Fruit fly (Drosophila melanogaster) whole organism, embryonic: ENCODE data around the gene pck.

Source experiments
- Antp ChIP-seq: fragments of 200-800 bp; sonication (Bioruptor generic); optimal IDR thresholded peaks from 3 replicates; lab custom pipeline; 2016; ENCODE audit warnings: missing biosample characterization, missing genetic modification characterization
- Bgb ChIP-seq: fragments of 200-800 bp; sonication (Bioruptor generic); IDR thresholded peaks from 2 replicates; pipeline ENCODE4 v1.3.6; 2022; ENCODE audit warnings: missing biosample characterization, missing genetic modification characterization; ENCODE audit not compliant: partially characterized antibody
- BtbVII ChIP-seq: fragments of 200-800 bp; sonication (Bioruptor generic); optimal IDR thresholded peaks from 3 replicates; lab custom pipeline; 2017; ENCODE audit warnings: missing biosample characterization, mild to moderate bottlenecking, missing genetic modification characterization
- CG10147 ChIP-seq: fragments of 200-800 bp; sonication (Bioruptor generic); optimal IDR thresholded peaks from 2 replicates; lab custom pipeline; 2019; ENCODE audit warnings: missing biosample characterization, mild to moderate bottlenecking, missing genetic modification characterization, moderate library complexity
- CG13424 ChIP-seq: fragments of 200-800 bp; sonication (Bioruptor generic); optimal IDR thresholded peaks from 2 replicates; lab custom pipeline; 2019; ENCODE audit warnings: missing biosample characterization, mild to moderate bottlenecking, missing genetic modification characterization, moderate library complexity
- CG15696 ChIP-seq: fragments of 200-800 bp; sonication (Bioruptor generic); optimal IDR thresholded peaks from 2 replicates; lab custom pipeline; 2019; ENCODE audit warnings: missing biosample characterization, mild to moderate bottlenecking, missing genetic modification characterization, moderate library complexity
- CG17186 ChIP-seq: fragments of 200-800 bp; sonication (Bioruptor generic); optimal IDR thresholded peaks from 3 replicates; lab custom pipeline; 2017; ENCODE audit warnings: missing biosample characterization, missing genetic modification reagents, missing genetic modification characterization
- CG1792 ChIP-seq: fragments of 200-800 bp; sonication (Bioruptor generic); optimal IDR thresholded peaks from 2 replicates; lab custom pipeline; 2016; ENCODE audit warnings: missing biosample characterization, missing genetic modification characterization
- CG18476 ChIP-seq: fragments of 200-800 bp; sonication (Bioruptor generic); optimal IDR thresholded peaks from 2 replicates; lab custom pipeline; 2016; ENCODE audit warnings: missing biosample characterization, mild to moderate bottlenecking, missing genetic modification characterization
- CG18764 ChIP-seq: fragments of 200-800 bp; sonication (Bioruptor generic); optimal IDR thresholded peaks from 3 replicates; lab custom pipeline; 2016; ENCODE audit warnings: missing biosample characterization, missing genetic modification characterization
- CG30020 ChIP-seq: fragments of 200-800 bp; optimal IDR thresholded peaks from 2 replicates; lab custom pipeline; 2019; ENCODE audit warnings: missing biosample characterization, mild to moderate bottlenecking, missing genetic modification characterization, moderate library complexity
- CG31365 ChIP-seq: fragments of 200-800 bp; sonication (Bioruptor generic); optimal IDR thresholded peaks from 2 replicates; lab custom pipeline; 2018; ENCODE audit warnings: missing biosample characterization, mild to moderate bottlenecking, missing genetic modification characterization
- CG42726 ChIP-seq: fragments of 200-800 bp; sonication (Bioruptor generic); IDR thresholded peaks from 2 replicates; pipeline ENCODE4 v1.3.6; 2022; ENCODE audit warnings: missing biosample characterization, missing genetic modification characterization; ENCODE audit not compliant: partially characterized antibody
- CG4360 ChIP-seq: fragments of 200-800 bp; sonication (Bioruptor generic); IDR thresholded peaks from 2 replicates; pipeline ENCODE4 v1.3.6; 2022; ENCODE audit warnings: missing biosample characterization, missing genetic modification characterization
- CG6175 ChIP-seq: fragments of 200-800 bp; sonication (Bioruptor generic); IDR thresholded peaks from 3 replicates; pipeline ENCODE4 v1.3.6; 2022; ENCODE audit warnings: missing biosample characterization, missing genetic modification characterization
- CG6272 ChIP-seq: fragments of 200-800 bp; sonication (Bioruptor generic); IDR thresholded peaks from 2 replicates; pipeline ENCODE4 v1.3.6; 2022; ENCODE audit warnings: missing biosample characterization, missing genetic modification characterization
- CG7987 ChIP-seq: fragments of 200-800 bp; sonication (Bioruptor generic); optimal IDR thresholded peaks from 2 replicates; lab custom pipeline; 2018; ENCODE audit warnings: missing biosample characterization, mild to moderate bottlenecking, missing genetic modification characterization, moderate library complexity
- CG8281 ChIP-seq: fragments of 200-800 bp; sonication (Bioruptor generic); optimal IDR thresholded peaks from 2 replicates; lab custom pipeline; 2018; ENCODE audit warnings: missing biosample characterization, mild to moderate bottlenecking, missing genetic modification characterization, moderate library complexity
- CG8290 ChIP-seq, 3 experiments: fragments of 200-800 bp; sonication (Bioruptor generic); optimal IDR thresholded peaks; 2 replicates each; lab custom pipeline; 2016 to 2019; ENCODE audit warnings: missing biosample characterization in 3 of 3, missing genetic modification characterization in 3 of 3, mild to moderate bottlenecking in 2 of 3, moderate library complexity in 1 of 3
- CG9932 ChIP-seq: fragments of 200-800 bp; sonication (Bioruptor generic); IDR thresholded peaks from 2 replicates; pipeline ENCODE4 v1.3.6; 2022; ENCODE audit warnings: missing biosample characterization, missing genetic modification characterization
- Dp ChIP-seq: fragments of 200-800 bp; sonication (Bioruptor generic); optimal IDR thresholded peaks from 2 replicates; lab custom pipeline; 2018; ENCODE audit warnings: missing biosample characterization, mild to moderate bottlenecking, missing genetic modification characterization, moderate library complexity
- E2f1 ChIP-seq: fragments of 200-800 bp; sonication (Bioruptor generic); IDR thresholded peaks from 2 replicates; pipeline ENCODE4 v1.3.6; 2022; ENCODE audit warnings: missing biosample characterization, missing genetic modification characterization
- Elba2 ChIP-seq: fragments of 200-800 bp; sonication (Bioruptor generic); optimal IDR thresholded peaks from 3 replicates; lab custom pipeline; 2016; ENCODE audit warnings: missing biosample characterization, missing genetic modification characterization
- Gug ChIP-seq: fragments of 200-800 bp; sonication (Bioruptor generic); IDR thresholded peaks from 4 replicates; pipeline ENCODE4 v1.3.6; 2022; ENCODE audit warnings: missing biosample characterization, missing genetic modification characterization
- Hr78 ChIP-seq, 2 experiments: fragments of 200-800 bp in 1 of 2; fragments of >200 bp in 1 of 2; sonication (Bioruptor generic) in 1 of 2; optimal IDR thresholded peaks; 2 replicates each; lab custom pipeline; 2017 to 2019; ENCODE audit warnings: missing biosample characterization in 2 of 2, missing genetic modification characterization in 2 of 2, mild to moderate bottlenecking in 1 of 2, moderate library complexity in 1 of 2
- NC2α ChIP-seq: fragments of 200-800 bp; sonication (Bioruptor generic); optimal IDR thresholded peaks from 2 replicates; lab custom pipeline; 2016; ENCODE audit warnings: missing biosample characterization, missing genetic modification characterization
- NFAT ChIP-seq: fragments of 200-800 bp; sonication (Bioruptor generic); IDR thresholded peaks from 2 replicates; pipeline ENCODE4 v1.3.6; 2022; ENCODE audit warnings: missing biosample characterization, missing genetic modification characterization
- Oli ChIP-seq: fragments of 200-800 bp; sonication (Bioruptor generic); optimal IDR thresholded peaks from 2 replicates; lab custom pipeline; 2018; ENCODE audit warnings: missing biosample characterization, mild to moderate bottlenecking, missing genetic modification characterization, moderate library complexity
- Opbp ChIP-seq: fragments of 200-800 bp; sonication (Bioruptor generic); IDR thresholded peaks from 3 replicates; pipeline ENCODE4 v1.3.6; 2022; ENCODE audit warnings: missing biosample characterization, missing genetic modification characterization; ENCODE audit not compliant: partially characterized antibody
- Sox102F ChIP-seq: fragments of 200-800 bp; sonication (Bioruptor generic); optimal IDR thresholded peaks from 2 replicates; lab custom pipeline; 2018; ENCODE audit warnings: missing biosample characterization, mild to moderate bottlenecking, missing genetic modification characterization, moderate library complexity
- YL-1 ChIP-seq: fragments of 200-800 bp; sonication (Bioruptor generic); optimal IDR thresholded peaks from 3 replicates; lab custom pipeline; 2017; ENCODE audit warnings: missing biosample characterization, mild to moderate bottlenecking, missing genetic modification characterization
- ci ChIP-seq: fragments of 200-800 bp; sonication (Bioruptor generic); IDR thresholded peaks from 3 replicates; pipeline ENCODE4 v1.3.6; 2022; ENCODE audit warnings: missing biosample characterization, missing genetic modification characterization
- dati ChIP-seq: fragments of 200-800 bp; sonication (Bioruptor generic); IDR thresholded peaks from 2 replicates; pipeline ENCODE4 v1.3.6; 2022; ENCODE audit warnings: missing biosample characterization, missing genetic modification characterization
- esg ChIP-seq: fragments of 200-800 bp; sonication (Bioruptor generic); conservative IDR thresholded peaks from 2 replicates; pipeline ENCODE4 v1.3.6; 2022; ENCODE audit warnings: missing biosample characterization, missing genetic modification characterization
- eve ChIP-seq, 2 experiments: fragments of >200 bp; optimal IDR thresholded peaks; 2 replicates each; lab custom pipeline; 2017; ENCODE audit warnings: missing biosample characterization in 2 of 2, missing genetic modification characterization in 2 of 2
- eyg ChIP-seq: fragments of 200-800 bp; sonication (Bioruptor generic); optimal IDR thresholded peaks from 3 replicates; lab custom pipeline; 2016; ENCODE audit warnings: missing biosample characterization, missing genetic modification characterization
- fd64A ChIP-seq: fragments of 200-800 bp; sonication (Bioruptor generic); optimal IDR thresholded peaks from 3 replicates; lab custom pipeline; 2018; ENCODE audit warnings: missing biosample characterization, mild to moderate bottlenecking, missing genetic modification characterization
- gfzf ChIP-seq: fragments of 200-800 bp; sonication (Bioruptor generic); optimal IDR thresholded peaks from 2 replicates; lab custom pipeline; 2016; ENCODE audit warnings: missing biosample characterization, mild to moderate bottlenecking, missing genetic modification characterization, moderate library complexity
- hkb ChIP-seq, 2 experiments: fragments of 200-800 bp in 1 of 2; fragments of >200 bp in 1 of 2; sonication (Bioruptor generic) in 1 of 2; IDR thresholded peaks in 1 of 2; optimal IDR thresholded peaks in 1 of 2; 2 replicates each; pipeline versions ENCODE4 v1.3.6 to Lab custom; 2017 to 2022; ENCODE audit warnings: missing biosample characterization in 1 of 2, missing genetic modification characterization in 1 of 2
- mam ChIP-seq: fragments of 200-800 bp; sonication (Bioruptor generic); optimal IDR thresholded peaks from 3 replicates; lab custom pipeline; 2016; ENCODE audit warnings: missing biosample characterization, missing genetic modification characterization
- mld ChIP-seq: fragments of 200-800 bp; sonication (Bioruptor generic); IDR thresholded peaks from 3 replicates; pipeline ENCODE4 v1.3.6; 2022; ENCODE audit warnings: missing biosample characterization, missing genetic modification characterization; ENCODE audit not compliant: partially characterized antibody
- nerfin-1 ChIP-seq: fragments of 200-800 bp; sonication (Bioruptor generic); optimal IDR thresholded peaks from 3 replicates; lab custom pipeline; 2019; ENCODE audit warnings: missing biosample characterization, mild to moderate bottlenecking, missing genetic modification characterization, moderate library complexity
- pb ChIP-seq: fragments of 200-800 bp; sonication (Bioruptor generic); optimal IDR thresholded peaks from 3 replicates; lab custom pipeline; 2016; ENCODE audit warnings: missing biosample characterization, missing genetic modification characterization
- pho ChIP-seq: fragments of 200-800 bp; sonication (Bioruptor generic); optimal IDR thresholded peaks from 2 replicates; lab custom pipeline; 2016; ENCODE audit warnings: missing biosample characterization, missing genetic modification characterization
- ro ChIP-seq: fragments of 200-800 bp; sonication (Bioruptor generic); IDR thresholded peaks from 2 replicates; pipeline ENCODE4 v1.3.6; 2022; ENCODE audit warnings: missing biosample characterization, missing genetic modification characterization
- sisA ChIP-seq: fragments of 200-800 bp; sonication (Bioruptor generic); IDR thresholded peaks from 2 replicates; pipeline ENCODE4 v1.3.6; 2022; ENCODE audit warnings: missing biosample characterization, missing genetic modification characterization
- slp2 ChIP-seq: fragments of 200-800 bp; sonication (Bioruptor generic); optimal IDR thresholded peaks from 2 replicates; lab custom pipeline; 2016; ENCODE audit warnings: missing biosample characterization, missing genetic modification characterization
- sug ChIP-seq: fragments of 200-800 bp; optimal IDR thresholded peaks from 2 replicates; lab custom pipeline; 2019; ENCODE audit warnings: missing biosample characterization, mild to moderate bottlenecking, missing genetic modification characterization, moderate library complexity
- toy ChIP-seq: fragments of 200-800 bp; sonication (Bioruptor generic); IDR thresholded peaks from 2 replicates; pipeline ENCODE4 v1.3.6; 2022; ENCODE audit warnings: missing biosample characterization, missing genetic modification characterization
- unc-4 ChIP-seq: fragments of 200-800 bp; sonication (Bioruptor generic); IDR thresholded peaks from 2 replicates; pipeline ENCODE4 v1.3.6; 2022; ENCODE audit warnings: missing biosample characterization, missing genetic modification characterization; ENCODE audit not compliant: partially characterized antibody

pck gene

dm6 chrX:1476848-1477247 lies 6.4 kb downstream of the pck start, which contains the start of the genes Rab27 and mei-38 (continued):
- no peak for TF ChIP-seq CG8281 (tag; lab: Kevin White, UChicago)
- peak; percentile 75 for TF ChIP-seq Bgb
- no peak; the same call in 2 of the 3 replicates for TF ChIP-seq mld
- TF ChIP-seq CG42726 (GFP tag; lab: Robert Waterston, UW), result peak; percentile 72
- TF ChIP-seq nerfin-1 (tag; lab: Kevin White, UChicago), result no peak
- TF ChIP-seq Elba2 (GFP tag; lab: Kevin White, UChicago), result no peak
- TF ChIP-seq toy (GFP tag; lab: Robert Waterston, UW), result no peak
- TF ChIP-seq CG8290 (GFP tag; optimal IDR thresholded peaks at IDR 0.05; lab: Kevin White, UChicago), result peak; percentile 67
- TF ChIP-seq CG8290 (tag; optimal IDR thresholded peaks at IDR 0.05; lab: Kevin White, UChicago), result peak in 1 of 2 experiments; percentile 44
- TF ChIP-seq eyg (GFP tag; lab: Kevin White, UChicago), result no peak
- TF ChIP-seq unc-4 (GFP tag; lab: Robert Waterston, UW), result peak; percentile 70
- TF ChIP-seq CG1792 (GFP tag; lab: Kevin White, UChicago), result peak; percentile 23
- TF ChIP-seq esg (GFP tag; lab: Robert Waterston, UW), result no peak
- no peak for TF ChIP-seq CG6175 (GFP tag; lab: Robert Waterston, UW)
- TF ChIP-seq YL-1 (GFP tag; lab: Kevin White, UChicago), result no peak
- TF ChIP-seq NC2α (GFP tag; lab: Kevin White, UChicago), result no peak
- no peak for TF ChIP-seq ro (GFP tag; lab: Robert Waterston, UW)
- no peak for TF ChIP-seq Gug
- no peak for TF ChIP-seq pb (GFP tag; lab: Kevin White, UChicago)
- no peak for TF ChIP-seq CG6272 (GFP tag; lab: Robert Waterston, UW)
- TF ChIP-seq CG9932 (GFP tag; lab: Robert Waterston, UW), result peak; percentile 72
- TF ChIP-seq CG30020, result no peak
- TF ChIP-seq CG17186 (GFP tag; lab: Kevin White, UChicago), result peak; percentile 75
- TF ChIP-seq mam (GFP tag; lab: Kevin White, UChicago), result peak; percentile 17
- no peak for TF ChIP-seq CG4360
- peak; percentile 32 for TF ChIP-seq Antp (GFP tag; lab: Kevin White, UChicago)
- peak; percentile 78 for TF ChIP-seq Opbp (GFP tag; lab: Robert Waterston, UW)
- TF ChIP-seq slp2 (GFP tag; lab: Kevin White, UChicago), result no peak
- no peak for TF ChIP-seq CG10147 (GFP tag; lab: Kevin White, UChicago)
- TF ChIP-seq sug (tag; lab: Kevin White, UChicago), result no peak
- no peak for TF ChIP-seq eve (GFP tag; optimal IDR thresholded peaks at IDR 0.05; lab: Kevin White, UChicago)
- TF ChIP-seq BtbVII (GFP tag; lab: Kevin White, UChicago), result no peak
- TF ChIP-seq gfzf (GFP tag; lab: Kevin White, UChicago), result peak; percentile 57
- TF ChIP-seq CG18476 (GFP tag; lab: Kevin White, UChicago), result no peak
- no peak for TF ChIP-seq CG31365 (tag; lab: Kevin White, UChicago)
- no peak for TF ChIP-seq CG18764 (GFP tag; lab: Kevin White, UChicago)
- peak; percentile 93 for TF ChIP-seq Dp (GFP tag; lab: Kevin White, UChicago)
- TF ChIP-seq Sox102F (GFP tag; lab: Kevin White, UChicago), result no peak
- no peak for TF ChIP-seq fd64A
- TF ChIP-seq NFAT (GFP tag; lab: Robert Waterston, UW), result no peak
- TF ChIP-seq sisA (GFP tag; lab: Robert Waterston, UW), result no peak
- no peak for TF ChIP-seq hkb (optimal IDR thresholded peaks at IDR 0.05; lab: Kevin White, UChicago)
- no peak for TF ChIP-seq hkb (GFP tag; IDR thresholded peaks at IDR 0.05; lab: Robert Waterston, UW)
- TF ChIP-seq E2f1 (GFP tag; lab: Robert Waterston, UW), result peak; percentile 27; the same call in 1 of the 2 replicates
- TF ChIP-seq Oli, result no peak
- peak; percentile 37 for TF ChIP-seq pho (GFP tag; lab: Kevin White, UChicago)
- no peak for TF ChIP-seq ci (GFP tag; lab: Robert Waterston, UW)
- TF ChIP-seq CG7987 (GFP tag; lab: Kevin White, UChicago), result no peak
- TF ChIP-seq CG13424 (tag; lab: Kevin White, UChicago), result no peak
- TF ChIP-seq Hr78 (GFP tag; optimal IDR thresholded peaks at IDR 0.05; lab: Kevin White, UChicago), result no peak
- no peak for TF ChIP-seq CG15696 (tag; lab: Kevin White, UChicago)
- TF ChIP-seq dati (GFP tag; lab: Robert Waterston, UW), result no peak
